Worm (Caenorhabditis elegans) whole organism, L4/young adult: Measurements from ENCODE around the gene pqn-80.

ENCODE experiments used
- dao-5 ChIP-seq: sonication (generic microtip); optimal IDR thresholded peaks from 2 replicates; lab custom pipeline; 2016; ENCODE audit warnings: missing genotype, missing genetic modification characterization, moderate library complexity, missing compliant biosample characterization
- him-1 ChIP-seq: sonication (generic microtip); optimal IDR thresholded peaks from 2 replicates; lab custom pipeline; 2016; ENCODE audit warnings: missing genotype, missing genetic modification reagents, missing genetic modification characterization, missing compliant biosample characterization

DNA sequence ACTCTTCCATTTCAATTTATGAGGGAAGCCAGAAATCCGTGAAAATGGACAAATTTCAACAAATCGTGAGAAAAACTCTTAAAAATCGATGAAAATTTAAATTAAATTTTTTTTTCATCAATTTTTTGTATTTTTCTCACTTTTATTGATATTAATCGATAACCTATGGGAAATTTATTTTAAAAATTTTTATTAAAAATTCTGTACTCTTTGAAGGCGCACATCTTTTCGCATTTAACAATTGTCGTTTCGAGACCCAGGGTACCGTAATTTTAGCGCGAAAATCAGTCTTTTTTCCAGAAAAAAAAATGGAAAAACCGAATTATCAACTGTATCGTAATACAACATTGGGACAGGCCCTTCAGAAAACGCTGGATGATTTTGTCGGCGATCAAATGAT, 1.9 kb upstream of the pqn-80 start, which contains the start of gene gtf-2A2:
- TF ChIP-seq dao-5 (tag; lab: Kevin White, UChicago) (no peak), him-1 (tag; lab: Kevin White, UChicago) (no peak)
